Worm (Caenorhabditis elegans) whole organism, L4 larva: ENCODE results near the gene F38B6.2.

Experiments used
- F49E8.2 ChIP-seq: sonication (generic microtip); optimal IDR thresholded peaks from 2 replicates; lab custom pipeline; 2016; ENCODE audit warnings: missing compliant biosample characterization, mild to moderate bottlenecking, missing genetic modification characterization, borderline replicate concordance
- jun-1 ChIP-seq: fragments of 150-350 bp; optimal IDR thresholded peaks from 2 replicates; lab custom pipeline; 2014; ENCODE audit warnings: missing biosample characterization, missing genetic modification reagents, missing genetic modification characterization
- lin-39 ChIP-seq: fragments of 150-350 bp; optimal IDR thresholded peaks from 2 replicates; lab custom pipeline; 2014; ENCODE audit warnings: missing biosample characterization, missing genetic modification reagents, missing genetic modification characterization
- mdl-1 ChIP-seq, 2 experiments: fragments of 150-350 bp in 1 of 2; sonication (generic microtip) in 1 of 2; optimal IDR thresholded peaks; 2 replicates each; lab custom pipeline; 2014 to 2017; ENCODE audit warnings: missing biosample characterization in 2 of 2, missing genetic modification characterization in 2 of 2
- mes-2 ChIP-seq: sonication (generic microtip); optimal IDR thresholded peaks from 2 replicates; lab custom pipeline; 2016; ENCODE audit warnings: missing genotype, mild to moderate bottlenecking, missing genetic modification characterization, missing compliant biosample characterization; ENCODE audit not compliant: poor library complexity, severe bottlenecking
- pqm-1 ChIP-seq: sonication (generic microtip); optimal IDR thresholded peaks from 2 replicates; lab custom pipeline; 2017; ENCODE audit warnings: missing biosample characterization, missing genetic modification characterization
- skn-1 ChIP-seq: fragments of 150-350 bp; optimal IDR thresholded peaks from 2 replicates; lab custom pipeline; 2014; ENCODE audit warnings: missing biosample characterization, missing genetic modification characterization
- ztf-11 ChIP-seq: fragments of 150-350 bp; optimal IDR thresholded peaks from 2 replicates; lab custom pipeline; 2014; ENCODE audit warnings: missing biosample characterization, missing genetic modification characterization
- ztf-7 ChIP-seq: fragments of 150-350 bp; optimal IDR thresholded peaks from 2 replicates; lab custom pipeline; 2014; ENCODE audit warnings: missing biosample characterization, missing genetic modification characterization

ce11 chrX:6744537-6744936, 46.2 kb downstream of the F38B6.2 start:
- TF ChIP-seq skn-1 (tag; lab: Kevin White, UChicago) (no peak), lin-39 (no peak), ztf-7 (tag; lab: Kevin White, UChicago) (no peak), jun-1 (tag; lab: Kevin White, UChicago) (no peak), ztf-11 (no peak), mes-2 (tag; lab: Kevin White, UChicago) (peak; percentile 17), F49E8.2 (tag; lab: Kevin White, UChicago) (no peak), pqm-1 (peak; percentile 87), mdl-1 (tag; optimal IDR thresholded peaks at IDR 0.05; lab: Kevin White, UChicago) (peak in 1 of 2 experiments; percentile 99)
